Worm (Caenorhabditis elegans) whole organism, L4 larva: ENCODE data around the gene R12C12.7.

Experiments
- F10B5.3 ChIP-seq: sonication (generic microtip); optimal IDR thresholded peaks from 2 replicates; lab custom pipeline; 2016; ENCODE audit warnings: mild to moderate bottlenecking, missing genetic modification characterization, missing compliant biosample characterization
- F49E8.2 ChIP-seq: sonication (generic microtip); optimal IDR thresholded peaks from 2 replicates; lab custom pipeline; 2016; ENCODE audit warnings: missing compliant biosample characterization, mild to moderate bottlenecking, missing genetic modification characterization, borderline replicate concordance
- T26A8.4 ChIP-seq: fragments of 200-800 bp; sonication (Bioruptor generic); IDR thresholded peaks from 2 replicates; pipeline ENCODE4 v1.3.6; 2022; ENCODE audit warnings: missing genetic modification characterization, missing compliant biosample characterization
- Y5F2A.4 ChIP-seq: fragments of 200-800 bp; sonication (Bioruptor generic); optimal IDR thresholded peaks from 2 replicates; lab custom pipeline; 2018; ENCODE audit warnings: mild to moderate bottlenecking, missing genetic modification characterization, missing compliant biosample characterization
- Y75B8A.6 ChIP-seq: fragments of 200-800 bp; sonication (Bioruptor generic); IDR thresholded peaks from 2 replicates; pipeline ENCODE4 v1.3.6; 2022; ENCODE audit warnings: missing genetic modification reagents, missing genetic modification characterization, missing compliant biosample characterization
- ZK337.2 ChIP-seq: fragments of 200-800 bp; sonication (Bioruptor generic); IDR thresholded peaks from 2 replicates; pipeline ENCODE4 v1.3.6; 2022; ENCODE audit warnings: missing genetic modification reagents, missing genetic modification characterization, missing compliant biosample characterization
- ceh-32 ChIP-seq: sonication (generic microtip); optimal IDR thresholded peaks from 2 replicates; lab custom pipeline; 2016; ENCODE audit warnings: mild to moderate bottlenecking, missing genetic modification characterization, missing compliant biosample characterization; ENCODE audit not compliant: poor library complexity
- ceh-82 ChIP-seq: sonication (generic microtip); optimal IDR thresholded peaks from 2 replicates; lab custom pipeline; 2017; ENCODE audit warnings: missing biosample characterization, missing genetic modification characterization
- dmd-6 ChIP-seq: fragments of 200-800 bp; sonication (Bioruptor generic); IDR thresholded peaks from 2 replicates; pipeline ENCODE4 v1.3.6; 2022; ENCODE audit warnings: missing genetic modification reagents, missing genetic modification characterization, missing compliant biosample characterization
- dmd-8 ChIP-seq: fragments of 200-800 bp; sonication (Bioruptor generic); IDR thresholded peaks from 2 replicates; pipeline ENCODE4 v1.3.6; 2022; ENCODE audit warnings: missing genetic modification characterization, missing compliant biosample characterization
- dve-1 ChIP-seq: sonication (generic microtip); optimal IDR thresholded peaks from 2 replicates; lab custom pipeline; 2017; ENCODE audit warnings: antibody characterized with exemption, mild to moderate bottlenecking, missing genetic modification characterization, missing compliant biosample characterization; ENCODE audit not compliant: insufficient read depth
- egl-43 ChIP-seq: fragments of 200-800 bp; sonication (Bioruptor generic); IDR thresholded peaks from 2 replicates; pipeline ENCODE4 v1.3.6; 2022; ENCODE audit warnings: missing genetic modification reagents, missing genetic modification characterization, missing compliant biosample characterization
- fkh-10 ChIP-seq: fragments of 150-350 bp; optimal IDR thresholded peaks from 2 replicates; lab custom pipeline; 2014; ENCODE audit warnings: missing biosample characterization, missing genetic modification reagents, missing genetic modification characterization
- fos-1 ChIP-seq: fragments of 150-350 bp; optimal IDR thresholded peaks from 2 replicates; lab custom pipeline; 2014; ENCODE audit warnings: missing biosample characterization, missing genetic modification characterization
- hmg-1.1 ChIP-seq: fragments of 200-800 bp; sonication (Bioruptor generic); IDR thresholded peaks from 2 replicates; pipeline ENCODE4 v1.3.6; 2022; ENCODE audit warnings: missing genetic modification reagents, missing genetic modification characterization, missing compliant biosample characterization
- jun-1 ChIP-seq: fragments of 150-350 bp; optimal IDR thresholded peaks from 2 replicates; lab custom pipeline; 2014; ENCODE audit warnings: missing biosample characterization, missing genetic modification reagents, missing genetic modification characterization
- lin-1 ChIP-seq: fragments of 200-800 bp; sonication (Bioruptor generic); IDR thresholded peaks from 2 replicates; pipeline ENCODE4 v1.3.6; 2022; ENCODE audit warnings: missing genetic modification reagents, missing genetic modification characterization, missing compliant biosample characterization
- lin-13 ChIP-seq: fragments of 150-350 bp; optimal IDR thresholded peaks from 2 replicates; lab custom pipeline; 2014; ENCODE audit warnings: missing biosample characterization, missing genetic modification reagents, missing genetic modification characterization
- lin-29 ChIP-seq: fragments of 200-800 bp; sonication (Bioruptor generic); IDR thresholded peaks from 2 replicates; pipeline ENCODE4 v1.3.6; 2022; ENCODE audit warnings: missing genetic modification reagents, missing genetic modification characterization, missing compliant biosample characterization
- lsy-2 ChIP-seq, 2 experiments: fragments of 150-350 bp in 1 of 2; sonication (generic microtip) in 1 of 2; optimal IDR thresholded peaks; 2 replicates each; lab custom pipeline; 2014 to 2017; ENCODE audit warnings: missing biosample characterization in 2 of 2, missing genetic modification characterization in 2 of 2
- madf-5 ChIP-seq, 2 experiments: fragments of 200-800 bp; sonication (Bioruptor generic); IDR thresholded peaks; 2 replicates each; pipeline ENCODE4 v1.3.6; 2022; ENCODE audit warnings: missing compliant biosample characterization in 2 of 2, missing genetic modification characterization in 2 of 2
- madf-9 ChIP-seq: fragments of 200-800 bp; sonication (Bioruptor generic); conservative IDR thresholded peaks from 2 replicates; pipeline ENCODE4 v1.3.6; 2022; ENCODE audit warnings: missing genetic modification reagents, missing genetic modification characterization, missing compliant biosample characterization
- mdl-1 ChIP-seq, 2 experiments: fragments of 150-350 bp in 1 of 2; sonication (generic microtip) in 1 of 2; optimal IDR thresholded peaks; 2 replicates each; lab custom pipeline; 2014 to 2017; ENCODE audit warnings: missing biosample characterization in 2 of 2, missing genetic modification characterization in 2 of 2
- mes-2 ChIP-seq: sonication (generic microtip); optimal IDR thresholded peaks from 2 replicates; lab custom pipeline; 2016; ENCODE audit warnings: missing genotype, mild to moderate bottlenecking, missing genetic modification characterization, missing compliant biosample characterization; ENCODE audit not compliant: poor library complexity, severe bottlenecking
- nhr-10 ChIP-seq: fragments of 150-350 bp; optimal IDR thresholded peaks from 2 replicates; lab custom pipeline; 2014; ENCODE audit warnings: missing biosample characterization, missing genetic modification characterization
- nhr-111 ChIP-seq: fragments of 200-800 bp; sonication (Bioruptor generic); optimal IDR thresholded peaks from 2 replicates; lab custom pipeline; 2018; ENCODE audit warnings: mild to moderate bottlenecking, missing genetic modification characterization, missing compliant biosample characterization
- nhr-42 ChIP-seq: fragments of 200-800 bp; sonication (Bioruptor generic); IDR thresholded peaks from 2 replicates; pipeline ENCODE4 v1.3.6; 2022; ENCODE audit warnings: missing genetic modification characterization, missing compliant biosample characterization
- nhr-6 ChIP-seq: fragments of 150-350 bp; optimal IDR thresholded peaks from 2 replicates; lab custom pipeline; 2014; ENCODE audit warnings: missing biosample characterization, missing genetic modification characterization
- nhr-77 ChIP-seq: fragments of 150-350 bp; optimal IDR thresholded peaks from 2 replicates; lab custom pipeline; 2014; ENCODE audit warnings: missing biosample characterization, missing genetic modification characterization
- pha-4 ChIP-seq, 2 experiments: fragments of 150-350 bp in 1 of 2; fragments of 200-800 bp in 1 of 2; sonication (Bioruptor generic) in 1 of 2; IDR thresholded peaks in 1 of 2; optimal IDR thresholded peaks in 1 of 2; 2 replicates each; pipeline versions ENCODE4 v1.3.6 to Lab custom; 2014 to 2022; ENCODE audit warnings: missing genetic modification characterization in 2 of 2, missing genetic modification reagents in 2 of 2, missing biosample characterization in 1 of 2, missing compliant biosample characterization in 1 of 2
- rbr-2 ChIP-seq: sonication (generic microtip); optimal IDR thresholded peaks from 2 replicates; lab custom pipeline; 2016; ENCODE audit warnings: missing genotype, missing genetic modification characterization, missing compliant biosample characterization
- sdz-12 ChIP-seq: fragments of 200-800 bp; sonication (Bioruptor generic); optimal IDR thresholded peaks from 2 replicates; lab custom pipeline; 2018; ENCODE audit warnings: mild to moderate bottlenecking, missing genetic modification characterization, missing compliant biosample characterization
- set-16 ChIP-seq: fragments of 200-800 bp; sonication (Bioruptor generic); IDR thresholded peaks from 2 replicates; pipeline ENCODE4 v1.3.6; 2022; ENCODE audit warnings: missing genetic modification reagents, missing genetic modification characterization, missing compliant biosample characterization
- skn-1 ChIP-seq: fragments of 150-350 bp; optimal IDR thresholded peaks from 2 replicates; lab custom pipeline; 2014; ENCODE audit warnings: missing biosample characterization, missing genetic modification characterization
- snpc-4 ChIP-seq: fragments of 150-350 bp; optimal IDR thresholded peaks from 2 replicates; lab custom pipeline; 2014; ENCODE audit warnings: missing biosample characterization, missing genetic modification characterization
- spr-1 ChIP-seq: sonication (generic microtip); optimal IDR thresholded peaks from 2 replicates; lab custom pipeline; 2016; ENCODE audit warnings: mild to moderate bottlenecking, missing genetic modification characterization, missing compliant biosample characterization
- tag-97 ChIP-seq: fragments of 200-800 bp; sonication (Bioruptor generic); IDR thresholded peaks from 2 replicates; pipeline ENCODE4 v1.3.6; 2022; ENCODE audit warnings: missing genetic modification characterization, missing compliant biosample characterization
- unc-130 ChIP-seq: sonication (generic microtip); optimal IDR thresholded peaks from 2 replicates; lab custom pipeline; 2016; ENCODE audit warnings: missing genetic modification reagents, missing genetic modification characterization, missing compliant biosample characterization
- vab-7 ChIP-seq: fragments of 200-800 bp; sonication (Bioruptor generic); IDR thresholded peaks from 2 replicates; pipeline ENCODE4 v1.3.6; 2022; ENCODE audit warnings: missing genetic modification reagents, missing genetic modification characterization, missing compliant biosample characterization
- zag-1 ChIP-seq: fragments of 150-350 bp; optimal IDR thresholded peaks from 2 replicates; lab custom pipeline; 2014; ENCODE audit warnings: missing biosample characterization, missing genetic modification characterization

R12C12.7 gene

DNA sequence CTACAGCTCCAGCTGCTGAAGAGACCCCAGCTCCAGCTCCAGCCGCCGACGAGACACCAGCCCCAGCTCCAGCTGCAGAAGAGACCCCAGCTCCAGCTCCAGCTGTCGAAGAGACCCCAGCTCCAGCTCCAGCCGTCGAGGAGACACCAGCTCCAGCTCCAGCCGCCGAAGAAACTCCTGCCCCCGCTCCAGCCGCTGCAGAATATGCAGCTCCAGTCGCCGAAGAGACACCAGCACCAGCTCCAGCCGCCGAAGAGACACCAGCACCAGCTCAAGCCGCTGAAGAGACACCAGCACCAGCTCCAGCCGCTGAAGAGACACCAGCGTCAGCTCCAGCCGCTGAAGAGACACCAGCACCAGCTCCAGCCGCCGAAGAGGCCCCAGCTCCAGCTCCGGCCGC lies 33.2 kb downstream of the R12C12.7 start:
- TF ChIP-seq pha-4 (GFP tag; IDR thresholded peaks at IDR 0.05; lab: Robert Waterston, UW) = peak; percentile 86; the same call in 1 of the 2 replicates
- TF ChIP-seq pha-4 (tag; optimal IDR thresholded peaks at IDR 0.05; lab: Kevin White, UChicago) = no peak
- no peak for TF ChIP-seq ceh-82 (tag; lab: Kevin White, UChicago)
- TF ChIP-seq F49E8.2 (tag; lab: Kevin White, UChicago) = no peak
- TF ChIP-seq hmg-1.1 (GFP tag; lab: Robert Waterston, UW) = no peak
- TF ChIP-seq ceh-32 (tag; lab: Kevin White, UChicago) = no peak
- no peak for TF ChIP-seq T26A8.4 (GFP tag; lab: Robert Waterston, UW)
- TF ChIP-seq rbr-2 (tag; lab: Kevin White, UChicago) = no peak
- no peak for TF ChIP-seq Y75B8A.6 (GFP tag; lab: Robert Waterston, UW)
- no peak for TF ChIP-seq snpc-4
- TF ChIP-seq madf-9 = no peak
- no peak for TF ChIP-seq sdz-12 (GFP tag; lab: Kevin White, UChicago)
- TF ChIP-seq set-16 (GFP tag; lab: Robert Waterston, UW) = peak; percentile 98
- no peak for TF ChIP-seq dmd-6
- TF ChIP-seq lsy-2 (tag; optimal IDR thresholded peaks at IDR 0.05; lab: Kevin White, UChicago) = no peak
- no peak for TF ChIP-seq skn-1 (tag; lab: Kevin White, UChicago)
- TF ChIP-seq F10B5.3 (tag; lab: Kevin White, UChicago) = no peak
- TF ChIP-seq, all 104 proteins: peak for 2

- TF ChIP-seq tag-97 (GFP tag; lab: Robert Waterston, UW) = no peak
- TF ChIP-seq egl-43 (GFP tag; lab: Robert Waterston, UW) = no peak
- no peak for TF ChIP-seq vab-7
- TF ChIP-seq nhr-77 (tag; lab: Kevin White, UChicago) = no peak
- no peak for TF ChIP-seq nhr-111
- no peak for TF ChIP-seq ceh-32 (tag; lab: Kevin White, UChicago)
- no peak for TF ChIP-seq Y5F2A.4 (GFP tag; lab: Kevin White, UChicago)
- TF ChIP-seq mdl-1 (tag; optimal IDR thresholded peaks at IDR 0.05; lab: Kevin White, UChicago) = no peak
- no peak for TF ChIP-seq lin-13
- no peak for TF ChIP-seq zag-1 (tag; lab: Kevin White, UChicago)
- TF ChIP-seq lin-1 (GFP tag; lab: Robert Waterston, UW) = no peak
- TF ChIP-seq nhr-6 (tag; lab: Kevin White, UChicago) = no peak
- TF ChIP-seq dve-1 (tag; lab: Kevin White, UChicago) = no peak
- no peak for TF ChIP-seq fos-1 (tag; lab: Kevin White, UChicago)
- no peak for TF ChIP-seq madf-5 (GFP tag; IDR thresholded peaks at IDR 0.05; lab: Robert Waterston, UW)
- no peak for TF ChIP-seq spr-1 (tag; lab: Kevin White, UChicago)
- no peak for TF ChIP-seq pha-4 (GFP tag; IDR thresholded peaks at IDR 0.05; lab: Robert Waterston, UW)
- TF ChIP-seq pha-4 (tag; optimal IDR thresholded peaks at IDR 0.05; lab: Kevin White, UChicago) = no peak
- no peak for TF ChIP-seq unc-130
- no peak for TF ChIP-seq lin-29 (GFP tag; lab: Robert Waterston, UW)
Observed at ce11 chrII:6020353-6020752, 35.4 kb downstream of the R12C12.7 start, which contains the start of gene ZK84.1. Gene ZK84.1 (plus strand): TSS chrII:6020653.

- TF ChIP-seq dmd-8 (GFP tag; lab: Robert Waterston, UW) (no peak), nhr-10 (tag; lab: Kevin White, UChicago) (no peak), hmg-1.1 (GFP tag; lab: Robert Waterston, UW) (no peak), sdz-12 (GFP tag; lab: Kevin White, UChicago) (no peak), ZK337.2 (no peak), fkh-10 (GFP tag; lab: Kevin White, UChicago) (no peak), mes-2 (tag; lab: Kevin White, UChicago) (no peak), ceh-82 (tag; lab: Kevin White, UChicago) (no peak), nhr-77 (tag; lab: Kevin White, UChicago) (no peak), T26A8.4 (GFP tag; lab: Robert Waterston, UW) (no peak), F10B5.3 (tag; lab: Kevin White, UChicago) (no peak), jun-1 (tag; lab: Kevin White, UChicago) (no peak), zag-1 (tag; lab: Kevin White, UChicago) (no peak), madf-9 (no peak), set-16 (GFP tag; lab: Robert Waterston, UW) (no peak), nhr-42 (GFP tag; lab: Robert Waterston, UW) (no peak), egl-43 (GFP tag; lab: Robert Waterston, UW) (no peak)
Observed at ce11 chrII:6016410-6016809, 39.4 kb downstream of the R12C12.7 start, which contains the start of gene ZK84.5. Gene ZK84.5 (minus strand): TSS chrII:6016510.
